Worm (Caenorhabditis elegans) whole organism, L1 larva: ENCODE data around the gene adh-5.

Experiments
- efl-1 ChIP-seq, 4 experiments: fragments of 150-350 bp; optimal IDR thresholded peaks in 3 of 4; peaks in 1 of 4; 1 replicate in 1 of 4; 2 replicates in 3 of 4; lab custom pipeline; 2014; ENCODE audit warnings: missing biosample characterization in 2 of 4, missing genetic modification characterization in 2 of 4, missing genetic modification reagents in 2 of 4
- ztf-4 ChIP-seq: fragments of 150-350 bp; optimal IDR thresholded peaks from 2 replicates; lab custom pipeline; 2014; ENCODE audit warnings: missing biosample characterization, missing genetic modification characterization

DNA sequence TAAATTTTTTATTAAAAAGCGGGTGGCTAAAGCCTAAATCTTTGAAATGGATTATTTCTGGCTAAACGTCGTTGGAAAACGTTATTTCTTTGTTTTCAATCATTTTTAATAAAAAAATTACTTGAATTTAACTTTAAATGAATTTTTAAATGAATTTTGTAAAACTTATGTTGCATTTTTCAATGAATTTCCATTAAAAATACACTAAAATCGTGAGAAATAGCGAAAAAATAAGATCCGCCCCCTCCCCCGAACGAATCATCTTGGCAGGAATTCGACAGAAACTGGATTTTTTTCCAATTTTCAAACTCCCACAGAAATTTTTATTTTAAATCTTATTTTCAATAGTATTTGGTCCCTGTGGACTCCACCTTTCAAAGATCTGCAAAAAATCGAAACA lies 32.4 kb upstream of the adh-5 start, which contains the start of gene srg-53:
- TF ChIP-seq efl-1 (optimal IDR thresholded peaks at IDR 0.05; lab: Kevin White, UChicago), result no peak
- TF ChIP-seq efl-1 (GFP tag; optimal IDR thresholded peaks at IDR 0.05 in 1 of 2; lab: Kevin White, UChicago), result no peak
- no peak for TF ChIP-seq ztf-4 (tag; lab: Kevin White, UChicago)
